Fruit fly (Drosophila melanogaster) S2 (cell line): Measurements from ENCODE around the gene CG14326.

Experiments
- CG8478 ChIP-seq: fragments of >200 bp; optimal IDR thresholded peaks from 2 replicates; lab custom pipeline; 2018
- CTCF ChIP-seq, 2 experiments: fragments of >200 bp; optimal IDR thresholded peaks; 2 replicates each; lab custom pipeline; 2018

DNA sequence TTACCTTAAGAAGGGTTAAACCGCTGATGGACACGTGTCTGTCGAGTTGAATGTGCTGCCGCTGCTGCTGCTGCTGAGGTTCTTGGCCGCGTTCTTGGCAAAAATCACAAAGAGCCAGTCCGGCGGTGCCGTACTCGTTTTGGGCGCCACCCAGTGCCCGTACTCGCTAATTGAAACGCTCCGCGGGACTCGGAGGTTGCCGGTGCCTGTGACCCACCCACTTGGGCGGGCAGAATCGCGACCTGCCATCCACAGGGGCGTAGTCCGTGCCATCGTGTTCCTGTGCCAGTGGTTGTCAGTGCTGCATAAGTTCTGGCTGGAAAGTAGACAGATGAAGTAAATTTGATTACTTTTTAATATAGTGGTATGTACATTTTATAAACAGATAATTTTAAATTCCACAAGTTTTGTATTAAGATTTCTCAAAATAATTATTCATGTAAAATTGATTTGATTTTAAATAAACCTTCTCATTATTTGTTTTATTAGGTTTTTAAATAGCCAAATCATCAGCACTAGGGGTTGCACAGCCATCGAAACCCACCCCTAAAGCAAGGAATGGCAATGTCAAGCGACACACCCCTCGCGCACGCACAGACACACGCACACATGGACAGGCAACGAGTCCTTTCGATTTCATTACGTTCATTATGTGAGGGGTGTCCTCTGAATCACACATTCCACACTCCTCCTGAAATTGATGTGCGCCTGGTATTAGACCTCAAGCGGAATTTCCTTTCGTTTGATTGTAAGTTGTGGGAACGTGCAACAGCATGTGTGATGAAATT is 13.8 kb upstream of the CG14326 start:
- TF ChIP-seq CG8478 (lab: Kevin White, UChicago), result no peak
- TF ChIP-seq CTCF (optimal IDR thresholded peaks at IDR 0.05; lab: Kevin White, UChicago), result no peak
